Worm (Caenorhabditis elegans) whole organism, mixed stage, embryonic: Measurements from ENCODE around the gene arl-1.
A peak's percentile ranks its signal among the peaks of the same experiment; 100 is the strongest.

Source experiments
- M03D4.4 ChIP-seq: sonication (generic microtip); optimal IDR thresholded peaks from 2 replicates; lab custom pipeline; 2017; ENCODE audit warnings: mild to moderate bottlenecking, missing genetic modification characterization, missing compliant biosample characterization
- blmp-1 ChIP-seq: fragments of 150-350 bp; optimal IDR thresholded peaks from 2 replicates; lab custom pipeline; 2014; ENCODE audit warnings: missing biosample characterization, missing genetic modification characterization
- ceh-43 ChIP-seq: fragments of 200-800 bp; sonication (Bioruptor generic); optimal IDR thresholded peaks from 2 replicates; lab custom pipeline; 2018; ENCODE audit warnings: mild to moderate bottlenecking, missing genetic modification characterization, moderate library complexity, missing compliant biosample characterization
- ceh-83 ChIP-seq: fragments of 200-800 bp; sonication (Bioruptor generic); optimal IDR thresholded peaks from 2 replicates; lab custom pipeline; 2018; ENCODE audit warnings: mild to moderate bottlenecking, missing genetic modification characterization, missing compliant biosample characterization
- ces-1 ChIP-seq: fragments of 150-350 bp; optimal IDR thresholded peaks from 2 replicates; lab custom pipeline; 2014; ENCODE audit warnings: missing biosample characterization, missing genetic modification reagents, missing genetic modification characterization
- elt-1 ChIP-seq: sonication (generic microtip); optimal IDR thresholded peaks from 2 replicates; lab custom pipeline; 2017; ENCODE audit warnings: missing genetic modification characterization, mild to moderate bottlenecking, missing compliant biosample characterization, antibody characterized with exemption, moderate library complexity, borderline replicate concordance; ENCODE audit not compliant: insufficient read depth
- flh-1 ChIP-seq: fragments of 200-800 bp; sonication (Bioruptor generic); optimal IDR thresholded peaks from 2 replicates; lab custom pipeline; 2018; ENCODE audit warnings: mild to moderate bottlenecking, missing genetic modification characterization, moderate library complexity, missing compliant biosample characterization
- ham-2 ChIP-seq: fragments of 200-800 bp; sonication (Bioruptor generic); optimal IDR thresholded peaks from 2 replicates; lab custom pipeline; 2018; ENCODE audit warnings: mild to moderate bottlenecking, missing genetic modification characterization, missing compliant biosample characterization
- hlh-1 ChIP-seq: fragments of 150-350 bp; optimal IDR thresholded peaks from 2 replicates; lab custom pipeline; 2014; ENCODE audit warnings: missing biosample characterization, missing genetic modification reagents, missing genetic modification characterization
- lin-13 ChIP-seq: fragments of 150-350 bp; optimal IDR thresholded peaks from 2 replicates; lab custom pipeline; 2014; ENCODE audit warnings: missing biosample characterization, missing genetic modification characterization
- lsy-2 ChIP-seq: fragments of 150-350 bp; optimal IDR thresholded peaks from 2 replicates; lab custom pipeline; 2014; ENCODE audit warnings: missing biosample characterization, missing genetic modification characterization
- mep-1 ChIP-seq: fragments of 150-350 bp; optimal IDR thresholded peaks from 2 replicates; lab custom pipeline; 2017; ENCODE audit warnings: missing biosample characterization, missing genetic modification reagents, missing genetic modification characterization, inconsistent platforms
- mls-2 ChIP-seq: sonication (generic microtip); optimal IDR thresholded peaks from 2 replicates; lab custom pipeline; 2016; ENCODE audit warnings: mild to moderate bottlenecking, missing genetic modification characterization, moderate library complexity, missing compliant biosample characterization
- nhr-12 ChIP-seq: fragments of 150-350 bp; optimal IDR thresholded peaks from 2 replicates; lab custom pipeline; 2014; ENCODE audit warnings: missing biosample characterization, missing genetic modification characterization
- nhr-2 ChIP-seq: fragments of 150-350 bp; optimal IDR thresholded peaks from 2 replicates; lab custom pipeline; 2014; ENCODE audit warnings: missing biosample characterization, missing genetic modification characterization
- nhr-237 ChIP-seq: fragments of 150-350 bp; optimal IDR thresholded peaks from 2 replicates; lab custom pipeline; 2014; ENCODE audit warnings: missing biosample characterization, missing genetic modification characterization
- nhr-28 ChIP-seq: fragments of 150-350 bp; optimal IDR thresholded peaks from 2 replicates; lab custom pipeline; 2014; ENCODE audit warnings: missing biosample characterization, missing genetic modification characterization
- pha-4 ChIP-seq: fragments of 150-350 bp; optimal IDR thresholded peaks from 2 replicates; lab custom pipeline; 2018; ENCODE audit warnings: missing biosample characterization, missing genetic modification reagents, missing genetic modification characterization
- sem-2 ChIP-seq: fragments of 200-800 bp; sonication (Bioruptor generic); optimal IDR thresholded peaks from 2 replicates; lab custom pipeline; 2018; ENCODE audit warnings: mild to moderate bottlenecking, missing genetic modification characterization, missing compliant biosample characterization
- sptf-1 ChIP-seq: sonication (generic microtip); optimal IDR thresholded peaks from 2 replicates; lab custom pipeline; 2017; ENCODE audit warnings: mild to moderate bottlenecking, missing genetic modification characterization, moderate library complexity, missing compliant biosample characterization
- tbx-8 ChIP-seq: fragments of 200-800 bp; sonication (Bioruptor generic); optimal IDR thresholded peaks from 2 replicates; lab custom pipeline; 2018; ENCODE audit warnings: mild to moderate bottlenecking, missing genetic modification characterization, moderate library complexity, missing compliant biosample characterization
- unc-120 ChIP-seq: sonication (generic microtip); optimal IDR thresholded peaks from 2 replicates; lab custom pipeline; 2017; ENCODE audit warnings: missing genetic modification characterization, missing compliant biosample characterization; ENCODE audit not compliant: poor library complexity, severe bottlenecking
- unc-62 ChIP-seq: fragments of 150-350 bp; optimal IDR thresholded peaks from 2 replicates; lab custom pipeline; 2014; ENCODE audit warnings: missing biosample characterization, missing genetic modification reagents, missing genetic modification characterization
- zip-8 ChIP-seq: fragments of 150-350 bp; optimal IDR thresholded peaks from 2 replicates; lab custom pipeline; 2014; ENCODE audit warnings: missing biosample characterization, missing genetic modification characterization
- ztf-11 ChIP-seq: fragments of 150-350 bp; optimal IDR thresholded peaks from 2 replicates; lab custom pipeline; 2014; ENCODE audit warnings: missing biosample characterization, missing genetic modification characterization

The arl-1 gene

DNA sequence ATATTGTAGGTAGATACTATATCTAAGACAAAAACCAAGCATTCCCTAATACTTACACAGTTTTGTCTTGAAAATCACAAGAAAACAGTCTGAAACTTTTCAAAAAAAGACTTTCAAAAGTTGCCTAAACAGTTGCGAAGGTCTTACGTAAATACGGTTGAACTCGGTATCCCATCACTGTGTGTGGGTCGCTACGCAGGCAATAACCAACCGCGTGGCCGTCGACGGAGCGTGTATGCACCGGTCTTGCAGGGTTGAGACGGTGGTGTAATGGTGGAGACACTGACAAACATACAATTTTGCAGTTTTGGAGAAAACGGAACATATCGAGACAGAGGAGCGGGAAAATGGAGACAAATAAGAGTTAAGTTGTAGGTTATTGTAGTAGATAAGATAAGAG lies 20.6 kb upstream of the arl-1 start, which contains the start of gene iff-2 (continued):
- TF ChIP-seq M03D4.4 (tag; lab: Kevin White, UChicago): peak; percentile 82
- TF ChIP-seq nhr-2: peak; percentile 82
- TF ChIP-seq tbx-8 (GFP tag; lab: Kevin White, UChicago): peak; percentile 30

DNA sequence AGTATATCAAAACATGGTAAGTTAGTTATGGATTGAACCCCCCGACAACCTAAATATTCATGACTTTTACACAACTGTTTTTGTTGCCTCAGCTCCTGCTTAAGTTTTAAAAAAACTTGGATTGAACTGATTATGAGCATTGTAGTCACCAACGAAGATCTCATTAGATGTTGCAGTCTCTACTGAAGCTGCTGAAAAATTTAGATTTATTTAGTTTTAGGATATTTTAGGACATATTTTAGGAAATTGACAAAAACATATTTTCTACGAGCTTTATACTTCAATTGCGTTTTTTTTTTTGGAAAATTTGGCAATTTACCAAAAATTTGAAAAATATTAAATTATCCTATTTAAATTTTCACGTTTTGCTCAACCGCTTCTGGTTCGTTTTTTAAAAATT lies 19.8 kb upstream of the arl-1 start, which contains the start of gene F54C9.14:
TSS of gene F54C9.14 (plus strand) at position 301 of the 400 bp plus-strand sequence.
- TF ChIP-seq mep-1 (tag; lab: Kevin White, UChicago): no peak
- no peak for TF ChIP-seq flh-1 (GFP tag; lab: Kevin White, UChicago)
- no peak for TF ChIP-seq nhr-12
- no peak for TF ChIP-seq lin-13 (tag; lab: Kevin White, UChicago)
- TF ChIP-seq, all 35 proteins: peak for 0

DNA sequence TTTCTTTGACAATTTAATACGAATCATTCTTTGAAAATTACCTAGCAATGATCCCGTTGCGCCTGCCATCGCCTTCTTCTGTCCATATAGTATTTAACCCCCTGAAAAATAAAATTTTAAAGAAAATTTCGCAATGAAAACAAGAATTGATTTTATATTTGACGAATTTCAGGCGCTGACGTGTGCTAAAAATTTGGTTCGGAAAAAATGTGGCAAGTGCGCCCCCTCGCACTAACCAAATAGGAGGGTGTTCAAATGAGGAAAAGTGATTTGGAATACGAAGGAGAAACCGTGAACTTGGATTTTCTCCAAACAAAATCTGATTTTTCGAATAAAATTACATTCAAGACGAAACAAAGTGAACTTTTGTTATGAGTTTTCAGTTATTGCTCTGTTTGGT lies 15.8 kb upstream of the arl-1 start, which contains the start of gene stc-1:
TSS of gene stc-1 (minus strand) at position 101 of the 400 bp plus-strand sequence.
- TF ChIP-seq ham-2 (GFP tag; lab: Kevin White, UChicago) (no peak), unc-120 (tag; lab: Kevin White, UChicago) (peak; percentile 28), sem-2 (GFP tag; lab: Kevin White, UChicago) (no peak), elt-1 (no peak), mep-1 (tag; lab: Kevin White, UChicago) (peak; percentile 10), nhr-28 (tag; lab: Kevin White, UChicago) (no peak), unc-62 (GFP tag; lab: Kevin White, UChicago) (no peak), mls-2 (no peak), pha-4 (tag; lab: Kevin White, UChicago) (no peak), ces-1 (GFP tag; lab: Kevin White, UChicago) (peak; percentile 10), lsy-2 (tag; lab: Kevin White, UChicago) (peak; percentile 65), nhr-237 (no peak)
- TF ChIP-seq, all 35 proteins: peak for 4

DNA sequence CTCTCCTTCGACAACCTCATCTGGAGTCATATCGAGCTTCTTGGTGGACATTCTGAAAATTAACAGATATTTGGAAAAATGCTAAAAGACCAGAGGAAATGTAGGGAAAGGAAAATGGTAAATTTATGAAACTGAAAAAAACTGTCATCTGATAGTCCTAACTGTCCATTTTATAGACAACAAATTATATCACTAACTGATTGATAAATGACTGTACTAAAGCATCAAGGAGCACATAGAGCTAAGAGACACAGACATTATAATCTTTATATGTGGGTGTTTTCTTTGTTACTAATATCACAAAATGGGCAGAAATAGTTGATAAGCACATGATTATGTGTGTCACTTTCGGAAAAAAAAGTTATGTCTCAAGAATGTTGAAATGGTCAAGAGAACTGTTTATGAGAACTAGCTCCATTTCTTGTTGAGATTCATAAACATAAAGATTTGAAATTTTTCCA lies 15.0 kb upstream of the arl-1 start, which contains the start of gene F54C9.3:
TSS of gene F54C9.3 (minus strand) at position 51 of the 461 bp plus-strand sequence.
- TF ChIP-seq blmp-1: no peak
- no peak for TF ChIP-seq sptf-1 (tag; lab: Kevin White, UChicago)
- no peak for TF ChIP-seq flh-1 (GFP tag; lab: Kevin White, UChicago)
- TF ChIP-seq ceh-83 (GFP tag; lab: Kevin White, UChicago): no peak
- no peak for TF ChIP-seq M03D4.4 (tag; lab: Kevin White, UChicago)
- TF ChIP-seq ces-1 (GFP tag; lab: Kevin White, UChicago): no peak
- TF ChIP-seq zip-8 (tag; lab: Kevin White, UChicago): no peak
- TF ChIP-seq nhr-12: no peak
- no peak for TF ChIP-seq hlh-1 (tag; lab: Kevin White, UChicago)
- no peak for TF ChIP-seq pha-4 (tag; lab: Kevin White, UChicago)

DNA sequence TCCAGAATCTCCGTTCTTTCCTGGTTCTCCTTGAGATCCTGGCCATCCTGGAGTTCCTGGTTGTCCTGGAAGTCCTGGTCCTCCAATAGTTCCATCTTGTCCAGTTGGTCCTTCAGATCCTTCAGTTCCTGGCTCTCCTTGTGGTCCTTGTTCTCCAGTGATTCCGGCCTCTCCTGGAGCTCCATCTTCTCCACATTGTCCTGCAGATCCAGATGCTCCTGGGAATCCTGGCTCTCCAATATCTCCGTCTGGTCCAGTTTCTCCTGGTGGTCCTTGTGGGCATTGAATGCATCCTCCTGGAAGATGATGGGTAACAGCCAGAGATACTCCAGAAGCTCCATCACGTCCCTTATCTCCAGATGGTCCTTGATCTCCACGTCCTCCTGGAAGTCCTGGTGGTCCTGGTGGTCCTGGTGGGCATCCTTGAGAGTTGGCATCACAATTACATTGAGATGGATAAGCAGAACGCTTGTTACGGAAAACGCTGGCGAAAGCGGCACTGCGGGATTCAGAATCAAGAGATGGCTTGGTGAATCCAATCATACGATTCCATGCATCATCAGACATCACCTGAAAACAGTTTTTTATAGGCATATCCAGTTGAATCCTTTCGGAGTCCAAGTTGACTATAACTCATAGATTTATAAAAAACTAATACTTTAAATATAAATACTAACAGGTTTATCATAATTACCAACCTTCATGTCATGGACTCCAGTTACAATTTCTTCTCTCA lies 13.4 kb upstream of the arl-1 start:
- TF ChIP-seq tbx-8 (GFP tag; lab: Kevin White, UChicago): no peak
- no peak for TF ChIP-seq unc-120 (tag; lab: Kevin White, UChicago)
- no peak for TF ChIP-seq ceh-43 (GFP tag; lab: Kevin White, UChicago)
- no peak for TF ChIP-seq blmp-1
- no peak for TF ChIP-seq ham-2 (GFP tag; lab: Kevin White, UChicago)
- TF ChIP-seq zip-8 (tag; lab: Kevin White, UChicago): no peak
- TF ChIP-seq lsy-2 (tag; lab: Kevin White, UChicago): no peak
- no peak for TF ChIP-seq lin-13 (tag; lab: Kevin White, UChicago)
- TF ChIP-seq ztf-11 (tag; lab: Kevin White, UChicago): no peak
- no peak for TF ChIP-seq nhr-237
- no peak for TF ChIP-seq pha-4 (tag; lab: Kevin White, UChicago)
